Fruit fly (Drosophila melanogaster) S2 (cell line): ENCODE measurements around the gene CG16972.

Experiments used
- CG8478 ChIP-seq: fragments of >200 bp; optimal IDR thresholded peaks from 2 replicates; lab custom pipeline; 2018
- CTCF ChIP-seq, 2 experiments: fragments of >200 bp; optimal IDR thresholded peaks; 2 replicates each; lab custom pipeline; 2018

DNA sequence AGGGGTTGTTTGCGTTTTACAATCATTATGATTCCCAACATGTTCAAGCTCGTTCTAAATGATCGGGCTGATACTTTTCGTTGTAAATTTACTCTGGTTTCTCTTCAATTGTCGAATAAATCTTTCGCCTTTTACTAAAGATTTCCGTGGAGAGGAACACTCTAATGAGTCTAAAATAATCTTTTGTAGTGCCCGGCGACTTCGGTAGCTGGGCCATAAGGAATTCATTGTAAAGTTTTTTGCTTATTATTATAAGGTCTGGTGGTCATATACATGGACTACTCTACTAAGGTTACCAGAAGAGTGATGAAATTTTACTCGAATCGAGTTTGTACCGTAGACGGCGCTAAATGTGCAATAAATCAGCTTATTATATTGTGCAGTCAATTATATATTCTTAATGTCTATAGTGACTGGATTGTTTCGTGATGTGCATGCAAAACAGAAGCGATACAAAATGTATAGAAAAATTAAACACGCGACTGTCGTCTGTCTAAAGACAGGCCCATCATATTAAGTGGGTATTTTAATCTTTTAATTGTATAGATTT lies 41.7 kb upstream of the CG16972 start:
- TF ChIP-seq CG8478 (lab: Kevin White, UChicago) (no peak), CTCF (optimal IDR thresholded peaks at IDR 0.05; lab: Kevin White, UChicago) (no peak)
